Worm (Caenorhabditis elegans) whole organism, young adult: Measurements from ENCODE around the gene srd-32.

ENCODE experiments used
- ama-1 ChIP-seq, 3 experiments: fragments of 150-350 bp in 1 of 3; sonication (generic microtip) in 2 of 3; optimal IDR thresholded peaks; 2 replicates each; lab custom pipeline; 2014 to 2018; ENCODE audit warnings: missing biosample characterization in 2 of 3, missing genetic modification characterization in 2 of 3, missing genetic modification reagents in 2 of 3
- attf-6 ChIP-seq: fragments of 200-800 bp; sonication (Bioruptor generic); IDR thresholded peaks from 2 replicates; pipeline ENCODE4 v1.3.6; 2022; ENCODE audit warnings: missing genetic modification reagents, missing genetic modification characterization, missing compliant biosample characterization
- ceh-40 ChIP-seq: fragments of 200-800 bp; sonication (Bioruptor generic); IDR thresholded peaks from 2 replicates; pipeline ENCODE4 v1.3.6; 2022; ENCODE audit warnings: missing genetic modification characterization, missing compliant biosample characterization
- lin-26 ChIP-seq: fragments of 200-800 bp; sonication (Bioruptor generic); IDR thresholded peaks from 2 replicates; pipeline ENCODE4 v1.3.6; 2022; ENCODE audit warnings: missing genetic modification reagents, missing genetic modification characterization, missing compliant biosample characterization
- nhr-120 ChIP-seq: fragments of 200-800 bp; sonication (Bioruptor generic); IDR thresholded peaks from 2 replicates; pipeline ENCODE4 v1.3.6; 2022; ENCODE audit warnings: missing genetic modification characterization, missing compliant biosample characterization
- ztf-3 ChIP-seq: fragments of 200-800 bp; sonication (Bioruptor generic); optimal IDR thresholded peaks from 2 replicates; lab custom pipeline; 2018; ENCODE audit warnings: mild to moderate bottlenecking, missing genetic modification characterization, missing compliant biosample characterization

DNA sequence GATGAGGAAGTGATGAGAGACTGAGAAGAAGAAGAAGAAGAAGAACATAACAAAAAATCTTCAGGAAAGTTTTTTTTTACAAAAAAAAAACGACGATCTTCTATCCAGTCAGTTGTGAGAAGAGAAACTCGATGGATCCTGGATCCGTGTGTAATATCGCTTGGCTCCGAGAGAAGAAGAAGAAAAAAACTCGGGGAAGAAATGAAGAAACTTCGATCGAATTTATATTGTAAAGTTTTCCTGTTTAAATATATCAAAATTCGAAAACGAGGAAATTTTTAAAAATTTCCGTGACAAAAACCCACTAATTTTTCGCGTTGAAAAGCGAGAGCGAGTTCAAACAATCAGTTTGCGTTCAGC, 42.2 kb upstream of the srd-32 start, which contains the start of gene adss-1:
- no peak for TF ChIP-seq ceh-40
- no peak for TF ChIP-seq nhr-120
- no peak for TF ChIP-seq lin-26 (GFP tag; lab: Robert Waterston, UW)
- no peak for TF ChIP-seq ama-1 (optimal IDR thresholded peaks at IDR 0.05; lab: Kevin White, UChicago)
- TF ChIP-seq ama-1 (GFP tag; optimal IDR thresholded peaks at IDR 0.05; lab: Kevin White, UChicago), result no peak
- TF ChIP-seq attf-6, result no peak
- no peak for TF ChIP-seq ztf-3 (GFP tag; lab: Kevin White, UChicago)
